Fruit fly (Drosophila melanogaster) whole organism, adult: Measurements from ENCODE around the gene ATPsynbeta.

Experiments
- CG7045 ChIP-seq: fragments of 200-800 bp; sonication (Bioruptor generic); optimal IDR thresholded peaks from 2 replicates; lab custom pipeline; 2017; ENCODE audit warnings: missing biosample characterization, mild to moderate bottlenecking, missing genetic modification characterization
- Mnt ChIP-seq: fragments of 200-800 bp; sonication (Bioruptor generic); optimal IDR thresholded peaks from 2 replicates; lab custom pipeline; 2016; ENCODE audit warnings: missing biosample characterization, mild to moderate bottlenecking, missing genetic modification characterization
- bab1 ChIP-seq: fragments of 200-800 bp; sonication (Bioruptor generic); optimal IDR thresholded peaks from 3 replicates; lab custom pipeline; 2019; ENCODE audit warnings: missing biosample characterization, mild to moderate bottlenecking, missing genetic modification characterization, moderate library complexity
- kay ChIP-seq: fragments of 200-800 bp; sonication (Bioruptor generic); peaks from one replicate; lab custom pipeline; 2016; ENCODE audit warnings: missing biosample characterization, missing genetic modification characterization, borderline replicate concordance

DNA sequence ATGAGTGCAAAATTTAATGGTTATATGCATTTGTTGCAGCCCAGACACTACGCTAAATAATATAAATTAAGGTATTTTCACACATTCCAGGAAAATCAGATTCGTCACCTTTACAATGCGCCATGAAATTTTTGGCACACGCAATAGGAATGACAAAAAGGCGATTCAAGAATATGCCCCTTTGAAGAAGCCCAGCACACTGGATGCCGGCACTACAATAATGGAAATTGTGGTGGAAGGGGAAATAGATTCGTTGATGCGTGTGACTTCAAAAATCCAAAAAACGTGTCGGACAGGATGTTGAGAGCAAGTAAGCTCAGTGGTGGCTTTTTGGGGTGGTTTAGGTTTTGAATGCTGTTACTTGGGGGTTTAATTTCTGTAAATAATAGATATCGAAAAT is 42.9 kb upstream of the ATPsynbeta start:
- TF ChIP-seq CG7045 (no peak), kay (GFP tag; lab: Kevin White, UChicago) (no peak), Mnt (GFP tag; lab: Kevin White, UChicago) (no peak), bab1 (GFP tag; lab: Kevin White, UChicago) (no peak)
